Fruit fly (Drosophila melanogaster): ENCODE data around the gene RpS14b.

The RpS14b gene

dm6 chrX:7935798-7936572, 1.3 kb downstream of the RpS14b start, which contains the start of gene Ubr3 (continued):
- TF ChIP-seq CG15601 (tag; optimal IDR thresholded peaks at IDR 0.05) (no peak), MBD-R2 (GFP tag; IDR thresholded peaks at IDR 0.05) (peak; percentile 48; the same call in 1 of the 2 replicates), Usf (GFP tag; optimal IDR thresholded peaks at IDR 0.05) (no peak), CG8281 (tag; optimal IDR thresholded peaks at IDR 0.05) (no peak), CG4730 (GFP tag; IDR thresholded peaks at IDR 0.05) (no peak), pros (GFP tag; optimal IDR thresholded peaks at IDR 0.05) (no peak), CG7556 (GFP tag; optimal IDR thresholded peaks at IDR 0.05) (no peak), CG14710 (tag; optimal IDR thresholded peaks at IDR 0.05) (peak; percentile 52), Med (GFP tag) (peak; percentile 67), ewg (GFP tag; optimal IDR thresholded peaks at IDR 0.05) (no peak), CG4820 (GFP tag; optimal IDR thresholded peaks at IDR 0.05) (no peak), oc (tag; optimal IDR thresholded peaks at IDR 0.05) (no peak), CG8290 (GFP tag; optimal IDR thresholded peaks at IDR 0.05) (no peak), CG8290 (tag; optimal IDR thresholded peaks at IDR 0.05) (peak in 1 of 2 experiments; percentile 59), MESR4 (GFP tag; optimal IDR thresholded peaks at IDR 0.05) (peak; percentile 72), p53 (GFP tag; optimal IDR thresholded peaks at IDR 0.05) (peak; percentile 27), Sry-δ (GFP tag; optimal IDR thresholded peaks at IDR 0.05) (peak; percentile 82), fu2 (GFP tag; optimal IDR thresholded peaks at IDR 0.05) (no peak), CG12155 (GFP tag; optimal IDR thresholded peaks at IDR 0.05) (no peak), esg (GFP tag; conservative IDR thresholded peaks at IDR 0.05) (no peak), klu (GFP tag; IDR thresholded peaks at IDR 0.05) (no peak), scrt (GFP tag; optimal IDR thresholded peaks at IDR 0.05) (no peak), NK7.1 (GFP tag; optimal IDR thresholded peaks at IDR 0.05) (no peak), CG17385 (GFP tag; optimal IDR thresholded peaks at IDR 0.05) (no peak), CG3407 (GFP tag; optimal IDR thresholded peaks at IDR 0.05) (no peak), Fer3 (tag; optimal IDR thresholded peaks at IDR 0.05) (no peak), Hr78 (GFP tag; optimal IDR thresholded peaks at IDR 0.05) (no peak), BtbVII (GFP tag; optimal IDR thresholded peaks at IDR 0.05) (no peak), CG9817 (tag; optimal IDR thresholded peaks at IDR 0.05) (no peak), tio (GFP tag; optimal IDR thresholded peaks at IDR 0.05) (no peak), Dll (GFP tag; IDR thresholded peaks at IDR 0.05; ENCODE audit: partially characterized antibody) (peak; percentile 72; the same call in 3 of the 4 replicates), bbx (GFP tag; IDR thresholded peaks at IDR 0.05; ENCODE audit: partially characterized antibody) (peak; percentile 64), CG8089 (GFP tag; optimal IDR thresholded peaks at IDR 0.05) (no peak), CG10366 (GFP tag; IDR thresholded peaks at IDR 0.05) (no peak), CG4854 (GFP tag; optimal IDR thresholded peaks at IDR 0.05) (no peak), Jarid2 (GFP tag; optimal IDR thresholded peaks at IDR 0.05) (no peak), CG10654 (GFP tag; optimal IDR thresholded peaks at IDR 0.05) (no peak), CG3847 (GFP tag; IDR thresholded peaks at IDR 0.05) (peak; percentile 32), Nf-YB (GFP tag; optimal IDR thresholded peaks at IDR 0.05) (peak; percentile 30), tna (GFP tag; IDR thresholded peaks at IDR 0.05; ENCODE audit: partially characterized antibody) (peak; percentile 62), CG15269 (tag; optimal IDR thresholded peaks at IDR 0.05) (peak; percentile 2), Camta (GFP tag; optimal IDR thresholded peaks at IDR 0.05) (no peak), grau (tag; optimal IDR thresholded peaks at IDR 0.05) (no peak), gcm2 (GFP tag; optimal IDR thresholded peaks at IDR 0.05) (no peak), bowl (GFP tag; IDR thresholded peaks at IDR 0.05) (no peak), CG2199 (GFP tag; IDR thresholded peaks at IDR 0.05) (no peak), Sry-β (GFP tag; optimal IDR thresholded peaks at IDR 0.05) (no peak), ttk (GFP tag; IDR thresholded peaks at IDR 0.05) (no peak), dan (GFP tag; IDR thresholded peaks at IDR 0.05) (no peak)
